Fruit fly (Drosophila melanogaster): ENCODE measurements around the gene Snap24.

Gene Snap24

dm6 chr3R:9791177-9791806, 28.3 kb upstream of the Snap24 start, which contains the start of the genes CG12945 and CG8507 (continued):
- TF ChIP-seq CG2199 (GFP tag; IDR thresholded peaks at IDR 0.05) (no peak), CG12659 (GFP tag; optimal IDR thresholded peaks at IDR 0.05) (peak; percentile 68), Camta (GFP tag; optimal IDR thresholded peaks at IDR 0.05) (peak; percentile 44), CG9876 (GFP tag; optimal IDR thresholded peaks at IDR 0.05) (no peak), prd (optimal IDR thresholded peaks at IDR 0.05) (no peak), prd (GFP tag; IDR thresholded peaks at IDR 0.05) (peak; percentile 54; the same call in 1 of the 3 replicates), Doc3 (GFP tag; IDR thresholded peaks at IDR 0.05; ENCODE audit: partially characterized antibody) (no peak), fu2 (GFP tag; optimal IDR thresholded peaks at IDR 0.05) (no peak), CG18476 (GFP tag; optimal IDR thresholded peaks at IDR 0.05) (peak; percentile 26), CG7928 (GFP tag; optimal IDR thresholded peaks at IDR 0.05) (no peak), CG6254 (GFP tag; optimal IDR thresholded peaks at IDR 0.05) (no peak), HLH54F (GFP tag; optimal IDR thresholded peaks at IDR 0.05) (peak; percentile 33), CG6272 (GFP tag; IDR thresholded peaks at IDR 0.05) (no peak), tgo (GFP tag; IDR thresholded peaks at IDR 0.05) (peak; percentile 56; the same call in 2 of the 3 replicates), CHES-1-like (GFP tag; optimal IDR thresholded peaks at IDR 0.05) (peak; percentile 54), CG8359 (GFP tag; optimal IDR thresholded peaks at IDR 0.05; ENCODE audit: borderline replicate concordance) (no peak), Bteb2 (GFP tag; optimal IDR thresholded peaks at IDR 0.05) (no peak), CG15073 (GFP tag; optimal IDR thresholded peaks at IDR 0.05) (no peak), CG3847 (GFP tag; IDR thresholded peaks at IDR 0.05) (peak; percentile 81), CG6175 (GFP tag; IDR thresholded peaks at IDR 0.05) (no peak), Atf-2 (GFP tag; optimal IDR thresholded peaks at IDR 0.05) (peak; percentile 53), BEAF-32 (GFP tag; optimal IDR thresholded peaks at IDR 0.05) (peak; percentile 52), gfzf (GFP tag; optimal IDR thresholded peaks at IDR 0.05) (peak; percentile 79), ind (GFP tag; optimal IDR thresholded peaks at IDR 0.05) (peak; percentile 49), CG17186 (GFP tag; optimal IDR thresholded peaks at IDR 0.05) (no peak), phol (tag; optimal IDR thresholded peaks at IDR 0.05) (peak; percentile 68), CG11398 (GFP tag; optimal IDR thresholded peaks at IDR 0.05) (no peak), Sox102F (GFP tag; optimal IDR thresholded peaks at IDR 0.05) (no peak), slou (GFP tag; optimal IDR thresholded peaks at IDR 0.05) (no peak), Lpt (GFP tag; optimal IDR thresholded peaks at IDR 0.05) (no peak), CG16863 (GFP tag; optimal IDR thresholded peaks at IDR 0.05) (no peak), pb (GFP tag; optimal IDR thresholded peaks at IDR 0.05) (no peak), CG11504 (tag; optimal IDR thresholded peaks at IDR 0.05) (no peak), Ets97D (GFP tag; optimal IDR thresholded peaks at IDR 0.05) (peak; percentile 44), gem (tag; optimal IDR thresholded peaks at IDR 0.05) (no peak), Hsf (GFP tag; optimal IDR thresholded peaks at IDR 0.05) (peak; percentile 63), CG9609 (GFP tag; optimal IDR thresholded peaks at IDR 0.05) (peak; percentile 16), amos (GFP tag; IDR thresholded peaks at IDR 0.05; ENCODE audit: partially characterized antibody) (no peak), CG14441 (GFP tag; IDR thresholded peaks at IDR 0.05) (0 out of 2 replicates have a peak, but pooled peaks have one; percentile 17), Chrac-16 (GFP tag; optimal IDR thresholded peaks at IDR 0.05) (peak; percentile 28), TFAM (GFP tag; optimal IDR thresholded peaks at IDR 0.05) (no peak), CG42726 (GFP tag; IDR thresholded peaks at IDR 0.05; ENCODE audit: partially characterized antibody) (no peak), CG1603 (tag; optimal IDR thresholded peaks at IDR 0.05) (peak; percentile 32), CG9727 (GFP tag; optimal IDR thresholded peaks at IDR 0.05) (peak; percentile 42), Trl (optimal IDR thresholded peaks at IDR 0.05) (no peak), Trl (GFP tag; optimal IDR thresholded peaks at IDR 0.05) (peak; percentile 4), CG10462 (GFP tag; optimal IDR thresholded peaks at IDR 0.05) (no peak), Sry-δ (GFP tag; optimal IDR thresholded peaks at IDR 0.05) (peak; percentile 39), PHDP (tag; optimal IDR thresholded peaks at IDR 0.05) (peak; percentile 48), CG12391 (tag; optimal IDR thresholded peaks at IDR 0.05) (peak; percentile 62), Hmx (GFP tag; optimal IDR thresholded peaks at IDR 0.05) (no peak)

Data from whole organism, embryonic.